Worm (Caenorhabditis elegans) whole organism, L4 larva: ENCODE measurements around the gene ZK177.3.

ENCODE experiments used
- F10B5.3 ChIP-seq: sonication (generic microtip); optimal IDR thresholded peaks from 2 replicates; lab custom pipeline; 2016; ENCODE audit warnings: mild to moderate bottlenecking, missing genetic modification characterization, missing compliant biosample characterization
- F44E2.7 ChIP-seq: fragments of 200-800 bp; sonication (Bioruptor generic); IDR thresholded peaks from 2 replicates; pipeline ENCODE4 v2.1.2; 2022; ENCODE audit warnings: missing genetic modification characterization, missing compliant biosample characterization
- R02D3.7 ChIP-seq: fragments of 150-350 bp; sonication (generic microtip); optimal IDR thresholded peaks from 3 replicates; lab custom pipeline; 2014; ENCODE audit warnings: missing biosample characterization, missing genetic modification characterization
- Y48G9A.11 ChIP-seq: fragments of 200-800 bp; sonication (Bioruptor generic); IDR thresholded peaks from 2 replicates; pipeline ENCODE4 v1.3.6; 2022; ENCODE audit warnings: missing genetic modification reagents, missing genetic modification characterization, missing compliant biosample characterization
- ZK337.2 ChIP-seq: fragments of 200-800 bp; sonication (Bioruptor generic); IDR thresholded peaks from 2 replicates; pipeline ENCODE4 v1.3.6; 2022; ENCODE audit warnings: missing genetic modification reagents, missing genetic modification characterization, missing compliant biosample characterization
- ZK546.5 ChIP-seq, 2 experiments: sonication (generic microtip); optimal IDR thresholded peaks; 2 replicates each; lab custom pipeline; 2017; ENCODE audit warnings: missing biosample characterization in 2 of 2, missing genetic modification characterization in 2 of 2
- aha-1 ChIP-seq: fragments of 150-350 bp; peaks from one replicate; lab custom pipeline; 2014; ENCODE audit warnings: missing biosample characterization, missing genetic modification characterization
- aly-2 ChIP-seq: sonication (generic microtip); optimal IDR thresholded peaks from 2 replicates; lab custom pipeline; 2018; ENCODE audit warnings: missing biosample characterization, missing genetic modification characterization
- ama-1 ChIP-seq: fragments of 150-350 bp; optimal IDR thresholded peaks from 2 replicates; lab custom pipeline; 2014; ENCODE audit warnings: inconsistent platforms, mixed read lengths
- ceh-20 ChIP-seq: fragments of 200-800 bp; sonication (Bioruptor generic); IDR thresholded peaks from 2 replicates; pipeline ENCODE4 v1.3.6; 2022; ENCODE audit warnings: missing genetic modification reagents, missing genetic modification characterization, missing compliant biosample characterization
- ceh-28 ChIP-seq: fragments of 150-350 bp; optimal IDR thresholded peaks from 2 replicates; lab custom pipeline; 2014; ENCODE audit warnings: missing biosample characterization, missing genetic modification reagents, missing genetic modification characterization
- ceh-32 ChIP-seq: sonication (generic microtip); optimal IDR thresholded peaks from 2 replicates; lab custom pipeline; 2016; ENCODE audit warnings: mild to moderate bottlenecking, missing genetic modification characterization, missing compliant biosample characterization; ENCODE audit not compliant: poor library complexity
- ceh-44 ChIP-seq: fragments of 200-800 bp; sonication (Bioruptor generic); IDR thresholded peaks from 2 replicates; pipeline ENCODE4 v1.3.6; 2022; ENCODE audit warnings: missing genetic modification reagents, missing genetic modification characterization, missing compliant biosample characterization
- ceh-62 ChIP-seq: sonication (generic microtip); optimal IDR thresholded peaks from 2 replicates; lab custom pipeline; 2017; ENCODE audit warnings: missing biosample characterization, missing genetic modification characterization
- cey-2 ChIP-seq: sonication (generic microtip); optimal IDR thresholded peaks from 3 replicates; lab custom pipeline; 2017; ENCODE audit warnings: missing genetic modification characterization, mild to moderate bottlenecking, missing compliant biosample characterization, antibody characterized with exemption, borderline replicate concordance; ENCODE audit not compliant: insufficient read depth
- daf-12 ChIP-seq: fragments of 150-350 bp; optimal IDR thresholded peaks from 2 replicates; lab custom pipeline; 2014; ENCODE audit warnings: missing biosample characterization, missing genetic modification reagents, missing genetic modification characterization
- daf-19 ChIP-seq: fragments of 200-800 bp; sonication (Bioruptor generic); conservative IDR thresholded peaks from 2 replicates; pipeline ENCODE4 v1.3.6; 2022; ENCODE audit warnings: missing genetic modification characterization, missing compliant biosample characterization
- dmd-9 ChIP-seq: fragments of 200-800 bp; sonication (Bioruptor generic); IDR thresholded peaks from 2 replicates; pipeline ENCODE4 v1.3.6; 2022; ENCODE audit warnings: missing genetic modification reagents, missing genetic modification characterization, missing compliant biosample characterization
- duxl-1 ChIP-seq: sonication (generic microtip); optimal IDR thresholded peaks from 2 replicates; lab custom pipeline; 2016; ENCODE audit warnings: mild to moderate bottlenecking, missing genetic modification characterization, moderate library complexity, missing compliant biosample characterization; ENCODE audit not compliant: poor library complexity
- dve-1 ChIP-seq: sonication (generic microtip); optimal IDR thresholded peaks from 2 replicates; lab custom pipeline; 2017; ENCODE audit warnings: antibody characterized with exemption, mild to moderate bottlenecking, missing genetic modification characterization, missing compliant biosample characterization; ENCODE audit not compliant: insufficient read depth
- fkh-10 ChIP-seq: fragments of 150-350 bp; optimal IDR thresholded peaks from 2 replicates; lab custom pipeline; 2014; ENCODE audit warnings: missing biosample characterization, missing genetic modification reagents, missing genetic modification characterization
- fos-1 ChIP-seq: fragments of 150-350 bp; optimal IDR thresholded peaks from 2 replicates; lab custom pipeline; 2014; ENCODE audit warnings: missing biosample characterization, missing genetic modification characterization
- hlh-11 ChIP-seq: fragments of 200-800 bp; sonication (Bioruptor generic); optimal IDR thresholded peaks from 2 replicates; lab custom pipeline; 2018; ENCODE audit warnings: mild to moderate bottlenecking, missing genetic modification characterization, missing compliant biosample characterization
- hmg-1.1 ChIP-seq: fragments of 200-800 bp; sonication (Bioruptor generic); IDR thresholded peaks from 2 replicates; pipeline ENCODE4 v1.3.6; 2022; ENCODE audit warnings: missing genetic modification reagents, missing genetic modification characterization, missing compliant biosample characterization
- lim-7 ChIP-seq: fragments of 200-800 bp; sonication (Bioruptor generic); IDR thresholded peaks from 2 replicates; pipeline ENCODE4 v1.3.6; 2022; ENCODE audit warnings: missing genetic modification characterization, missing compliant biosample characterization
- lin-1 ChIP-seq: fragments of 200-800 bp; sonication (Bioruptor generic); IDR thresholded peaks from 2 replicates; pipeline ENCODE4 v1.3.6; 2022; ENCODE audit warnings: missing genetic modification reagents, missing genetic modification characterization, missing compliant biosample characterization
- lin-13 ChIP-seq: fragments of 150-350 bp; optimal IDR thresholded peaks from 2 replicates; lab custom pipeline; 2014; ENCODE audit warnings: missing biosample characterization, missing genetic modification reagents, missing genetic modification characterization
- lin-29 ChIP-seq: fragments of 200-800 bp; sonication (Bioruptor generic); IDR thresholded peaks from 2 replicates; pipeline ENCODE4 v1.3.6; 2022; ENCODE audit warnings: missing genetic modification reagents, missing genetic modification characterization, missing compliant biosample characterization
- lin-39 ChIP-seq: fragments of 150-350 bp; optimal IDR thresholded peaks from 2 replicates; lab custom pipeline; 2014; ENCODE audit warnings: missing biosample characterization, missing genetic modification reagents, missing genetic modification characterization
- madf-5 ChIP-seq, 2 experiments: fragments of 200-800 bp; sonication (Bioruptor generic); IDR thresholded peaks; 2 replicates each; pipeline ENCODE4 v1.3.6; 2022; ENCODE audit warnings: missing compliant biosample characterization in 2 of 2, missing genetic modification characterization in 2 of 2
- madf-9 ChIP-seq: fragments of 200-800 bp; sonication (Bioruptor generic); conservative IDR thresholded peaks from 2 replicates; pipeline ENCODE4 v1.3.6; 2022; ENCODE audit warnings: missing genetic modification reagents, missing genetic modification characterization, missing compliant biosample characterization
- mep-1 ChIP-seq: fragments of 150-350 bp; sonication (generic microtip); optimal IDR thresholded peaks from 3 replicates; lab custom pipeline; 2014; ENCODE audit warnings: missing biosample characterization, missing genetic modification characterization
- mxl-2 ChIP-seq: fragments of 200-800 bp; sonication (Bioruptor generic); conservative IDR thresholded peaks from 2 replicates; pipeline ENCODE4 v1.3.6; 2022; ENCODE audit warnings: missing genetic modification reagents, missing genetic modification characterization, missing compliant biosample characterization
- nhr-11 ChIP-seq: fragments of 150-350 bp; optimal IDR thresholded peaks from 2 replicates; lab custom pipeline; 2014; ENCODE audit warnings: missing biosample characterization, missing genetic modification characterization
- nhr-111 ChIP-seq: fragments of 200-800 bp; sonication (Bioruptor generic); optimal IDR thresholded peaks from 2 replicates; lab custom pipeline; 2018; ENCODE audit warnings: mild to moderate bottlenecking, missing genetic modification characterization, missing compliant biosample characterization
- nhr-28 ChIP-seq: fragments of 150-350 bp; optimal IDR thresholded peaks from 2 replicates; lab custom pipeline; 2014; ENCODE audit warnings: missing biosample characterization, missing genetic modification characterization
- nhr-41 ChIP-seq: fragments of 200-800 bp; sonication (Bioruptor generic); IDR thresholded peaks from 2 replicates; pipeline ENCODE4 v1.3.6; 2022; ENCODE audit warnings: missing genetic modification reagents, missing genetic modification characterization, missing compliant biosample characterization
- nhr-6 ChIP-seq: fragments of 150-350 bp; optimal IDR thresholded peaks from 2 replicates; lab custom pipeline; 2014; ENCODE audit warnings: missing biosample characterization, missing genetic modification characterization
- pha-4 ChIP-seq, 2 experiments: fragments of 150-350 bp in 1 of 2; fragments of 200-800 bp in 1 of 2; sonication (Bioruptor generic) in 1 of 2; IDR thresholded peaks in 1 of 2; optimal IDR thresholded peaks in 1 of 2; 2 replicates each; pipeline versions ENCODE4 v1.3.6 to Lab custom; 2014 to 2022; ENCODE audit warnings: missing genetic modification characterization in 2 of 2, missing genetic modification reagents in 2 of 2, missing biosample characterization in 1 of 2, missing compliant biosample characterization in 1 of 2
- php-3 ChIP-seq: fragments of 200-800 bp; sonication (Bioruptor generic); IDR thresholded peaks from 2 replicates; pipeline ENCODE4 v1.3.6; 2022; ENCODE audit warnings: missing genetic modification reagents, missing genetic modification characterization, missing compliant biosample characterization
- pqm-1 ChIP-seq: sonication (generic microtip); optimal IDR thresholded peaks from 2 replicates; lab custom pipeline; 2017; ENCODE audit warnings: missing biosample characterization, missing genetic modification characterization
- rbr-2 ChIP-seq: sonication (generic microtip); optimal IDR thresholded peaks from 2 replicates; lab custom pipeline; 2016; ENCODE audit warnings: missing genotype, missing genetic modification characterization, missing compliant biosample characterization
- sdz-12 ChIP-seq: fragments of 200-800 bp; sonication (Bioruptor generic); optimal IDR thresholded peaks from 2 replicates; lab custom pipeline; 2018; ENCODE audit warnings: mild to moderate bottlenecking, missing genetic modification characterization, missing compliant biosample characterization
- set-16 ChIP-seq: fragments of 200-800 bp; sonication (Bioruptor generic); IDR thresholded peaks from 2 replicates; pipeline ENCODE4 v1.3.6; 2022; ENCODE audit warnings: missing genetic modification reagents, missing genetic modification characterization, missing compliant biosample characterization
- snpc-4 ChIP-seq: fragments of 150-350 bp; optimal IDR thresholded peaks from 2 replicates; lab custom pipeline; 2014; ENCODE audit warnings: missing biosample characterization, missing genetic modification characterization
- spr-1 ChIP-seq: sonication (generic microtip); optimal IDR thresholded peaks from 2 replicates; lab custom pipeline; 2016; ENCODE audit warnings: mild to moderate bottlenecking, missing genetic modification characterization, missing compliant biosample characterization
- spr-3 ChIP-seq: fragments of 200-800 bp; sonication (Bioruptor generic); optimal IDR thresholded peaks from 2 replicates; lab custom pipeline; 2018; ENCODE audit warnings: mild to moderate bottlenecking, missing genetic modification characterization, missing compliant biosample characterization
- unc-39 ChIP-seq: sonication (generic microtip); optimal IDR thresholded peaks from 2 replicates; lab custom pipeline; 2017; ENCODE audit warnings: missing biosample characterization, missing genetic modification characterization
- vab-7 ChIP-seq: fragments of 200-800 bp; sonication (Bioruptor generic); IDR thresholded peaks from 2 replicates; pipeline ENCODE4 v1.3.6; 2022; ENCODE audit warnings: missing genetic modification reagents, missing genetic modification characterization, missing compliant biosample characterization
- ztf-7 ChIP-seq: fragments of 150-350 bp; optimal IDR thresholded peaks from 2 replicates; lab custom pipeline; 2014; ENCODE audit warnings: missing biosample characterization, missing genetic modification characterization

The ZK177.3 gene

ce11 chrII:5543476-5544144 is 28.0 kb downstream of the ZK177.3 start:
- TF ChIP-seq dve-1 (peak; percentile 99), ceh-28 (tag; lab: Kevin White, UChicago) (peak; percentile 33), lin-1 (GFP tag; lab: Robert Waterston, UW) (peak; percentile 95), dmd-9 (GFP tag; lab: Robert Waterston, UW) (peak; percentile 98), ZK337.2 (GFP tag; lab: Robert Waterston, UW) (peak; percentile 88), fkh-10 (GFP tag; lab: Kevin White, UChicago) (peak; percentile 98), php-3 (peak; percentile 86), unc-39 (tag; lab: Kevin White, UChicago) (no peak), spr-1 (tag; lab: Kevin White, UChicago) (peak; percentile 97), ZK546.5 (tag; optimal IDR thresholded peaks at IDR 0.05; lab: Kevin White, UChicago) (peak; percentile 44 to 74), ceh-62 (tag; lab: Kevin White, UChicago) (no peak), hmg-1.1 (GFP tag; lab: Robert Waterston, UW) (peak; percentile 99), pha-4 (GFP tag; IDR thresholded peaks at IDR 0.05; lab: Robert Waterston, UW) (peak; percentile 96), pha-4 (tag; optimal IDR thresholded peaks at IDR 0.05; lab: Kevin White, UChicago) (peak; percentile 88), spr-3 (GFP tag; lab: Kevin White, UChicago) (peak; percentile 99), mxl-2 (peak; percentile 85; the same call in 1 of the 2 replicates), ama-1 (lab: Kevin White, UChicago) (peak; percentile 100), nhr-41 (GFP tag; lab: Robert Waterston, UW) (peak; percentile 88), fos-1 (peak; percentile 77), sdz-12 (peak; percentile 94), F10B5.3 (peak; percentile 93), aly-2 (tag; lab: Kevin White, UChicago) (peak; percentile 87), lim-7 (peak; percentile 78), vab-7 (GFP tag; lab: Robert Waterston, UW) (peak; percentile 94), ztf-7 (tag; lab: Kevin White, UChicago) (peak; percentile 92), nhr-11 (peak; percentile 98), ceh-20 (GFP tag; lab: Robert Waterston, UW) (peak; percentile 97), F44E2.7 (0 out of 2 replicates have a peak, but pooled peaks have one; percentile 69), madf-5 (GFP tag; IDR thresholded peaks at IDR 0.05; lab: Robert Waterston, UW) (peak in 1 of 2 experiments; percentile 33; a peak in 1 of 4 replicates), nhr-111 (GFP tag; lab: Kevin White, UChicago) (peak; percentile 97), rbr-2 (tag; lab: Kevin White, UChicago) (peak; percentile 98), madf-9 (peak; percentile 94), pqm-1 (tag; lab: Kevin White, UChicago) (peak; percentile 67), nhr-6 (peak; percentile 93), lin-29 (GFP tag; lab: Robert Waterston, UW) (peak; percentile 91), nhr-28 (peak; percentile 95), duxl-1 (tag; lab: Kevin White, UChicago) (peak; percentile 96), cey-2 (tag; lab: Kevin White, UChicago) (peak; percentile 92), ceh-32 (peak; percentile 89), daf-19 (peak; percentile 95), daf-12 (tag; lab: Kevin White, UChicago) (no peak), ceh-44 (peak; percentile 94), mep-1 (tag; lab: Kevin White, UChicago) (peak; percentile 99), snpc-4 (tag; lab: Kevin White, UChicago) (peak; percentile 99), aha-1 (tag; lab: Kevin White, UChicago) (peak; percentile 100), Y48G9A.11 (GFP tag; lab: Robert Waterston, UW) (peak; percentile 75), R02D3.7 (tag; lab: Kevin White, UChicago) (peak; percentile 44), set-16 (peak; percentile 71), hlh-11 (tag; lab: Kevin White, UChicago) (peak; percentile 97), lin-13 (GFP tag; lab: Kevin White, UChicago) (peak; percentile 92), lin-39 (tag; lab: Kevin White, UChicago) (peak; percentile 66)
